Fruit fly (Drosophila melanogaster): ENCODE data around the gene CG34164.
A peak's percentile ranks its signal among the peaks of the same experiment; 100 is the strongest.

CG34164 gene

dm6 chr2L:12007331-12007791 is 48.8 kb upstream of the CG34164 start (continued):
- TF ChIP-seq CG2678 (tag; optimal IDR thresholded peaks at IDR 0.05) (peak; percentile 41), gsb (GFP tag; IDR thresholded peaks at IDR 0.05) (no peak), jumu (GFP tag; optimal IDR thresholded peaks at IDR 0.05) (peak; percentile 44), abd-A (tag; optimal IDR thresholded peaks at IDR 0.05) (peak; percentile 100), CG5180 (GFP tag; optimal IDR thresholded peaks at IDR 0.05) (peak; percentile 94), CG7839 (tag; optimal IDR thresholded peaks at IDR 0.05) (peak; percentile 59), esg (GFP tag; conservative IDR thresholded peaks at IDR 0.05) (no peak), nom (GFP tag; optimal IDR thresholded peaks at IDR 0.05) (peak; percentile 95), caup (GFP tag; optimal IDR thresholded peaks at IDR 0.05; ENCODE audit: severe bottlenecking) (peak; percentile 45), pan (optimal IDR thresholded peaks at IDR 0.05) (no peak), pan (GFP tag; optimal IDR thresholded peaks at IDR 0.05 in 1 of 2, IDR thresholded peaks at IDR 0.05 in 1 of 2) (no peak), mirr (GFP tag; optimal IDR thresholded peaks at IDR 0.05) (peak; percentile 80), YL-1 (GFP tag; optimal IDR thresholded peaks at IDR 0.05) (no peak), D (optimal IDR thresholded peaks at IDR 0.05) (peak; percentile 97), D (GFP tag; optimal IDR thresholded peaks at IDR 0.05) (peak; percentile 5), Ptx1 (GFP tag; IDR thresholded peaks at IDR 0.05) (no peak), CG4282 (GFP tag; optimal IDR thresholded peaks at IDR 0.05) (no peak), CG3847 (GFP tag; IDR thresholded peaks at IDR 0.05) (no peak), HLHmδ (GFP tag; optimal IDR thresholded peaks at IDR 0.05) (peak; percentile 96), Hr3 (GFP tag; optimal IDR thresholded peaks at IDR 0.05) (no peak), CG32532 (GFP tag; IDR thresholded peaks at IDR 0.05) (no peak), CG13775 (GFP tag; optimal IDR thresholded peaks at IDR 0.05) (peak; percentile 41), CG10274 (GFP tag; optimal IDR thresholded peaks at IDR 0.05) (peak; percentile 13), H15 (GFP tag; IDR thresholded peaks at IDR 0.05) (no peak), B-H2 (GFP tag; optimal IDR thresholded peaks at IDR 0.05) (peak; percentile 92), CG30403 (GFP tag; optimal IDR thresholded peaks at IDR 0.05) (no peak), CG12155 (GFP tag; optimal IDR thresholded peaks at IDR 0.05) (peak; percentile 57), CG10543 (GFP tag; optimal IDR thresholded peaks at IDR 0.05) (peak; percentile 100), jing (GFP tag; optimal IDR thresholded peaks at IDR 0.05) (no peak), CG14441 (GFP tag; IDR thresholded peaks at IDR 0.05) (no peak), btn (GFP tag; optimal IDR thresholded peaks at IDR 0.05) (peak; percentile 62), ham (GFP tag; IDR thresholded peaks at IDR 0.05) (no peak), CG7745 (tag; optimal IDR thresholded peaks at IDR 0.05) (no peak), nau (GFP tag; optimal IDR thresholded peaks at IDR 0.05) (peak; percentile 84), CG11696 (GFP tag; IDR thresholded peaks at IDR 0.05) (no peak), lmd (GFP tag; IDR thresholded peaks at IDR 0.05) (no peak), CG5245 (GFP tag; optimal IDR thresholded peaks at IDR 0.05) (no peak), E2f1 (GFP tag; IDR thresholded peaks at IDR 0.05) (no peak), CG6689 (GFP tag; IDR thresholded peaks at IDR 0.05) (no peak), CG2889 (GFP tag; IDR thresholded peaks at IDR 0.05) (no peak), CG2199 (GFP tag; IDR thresholded peaks at IDR 0.05) (no peak), CG31224 (GFP tag; IDR thresholded peaks at IDR 0.05) (no peak), CG42726 (GFP tag; IDR thresholded peaks at IDR 0.05; ENCODE audit: partially characterized antibody) (no peak), CG10462 (GFP tag; optimal IDR thresholded peaks at IDR 0.05) (no peak), gem (tag; optimal IDR thresholded peaks at IDR 0.05) (no peak), Dip2 (GFP tag; IDR thresholded peaks at IDR 0.05) (no peak), CG11398 (GFP tag; optimal IDR thresholded peaks at IDR 0.05) (no peak), cwo (GFP tag; optimal IDR thresholded peaks at IDR 0.05) (peak; percentile 94), Dbx (GFP tag; IDR thresholded peaks at IDR 0.05) (no peak), fd64A (GFP tag; optimal IDR thresholded peaks at IDR 0.05) (peak; percentile 62), CG9609 (GFP tag; optimal IDR thresholded peaks at IDR 0.05) (no peak), ATbp (GFP tag; optimal IDR thresholded peaks at IDR 0.05) (peak; percentile 0)
